Worm (Caenorhabditis elegans): Measurements from ENCODE around the gene pcs-1.

DNA sequence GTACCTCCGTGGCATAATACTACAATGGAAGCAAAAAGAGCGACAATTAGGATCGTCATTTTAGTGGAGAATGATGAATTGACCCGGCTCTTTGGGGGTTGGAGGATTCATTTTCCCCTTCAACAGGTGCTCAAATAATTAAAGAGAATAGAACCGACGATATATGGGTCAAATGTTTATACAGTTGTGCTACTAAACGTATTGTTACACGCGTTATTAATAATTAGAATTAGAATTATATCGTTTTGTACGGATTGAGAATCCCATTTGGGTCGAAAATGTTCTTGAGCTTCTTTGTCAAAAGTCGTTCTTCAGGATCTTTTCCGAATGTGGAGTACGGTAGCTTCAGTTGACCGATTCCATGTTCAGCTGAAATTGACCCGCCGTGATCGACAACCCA lies 38.8 kb downstream of the pcs-1 start, which contains the start of gene Y62F5A.9:
- TF ChIP-seq sea-1 (GFP tag; conservative IDR thresholded peaks at IDR 0.05): no peak
- TF ChIP-seq flt-1 (GFP tag; IDR thresholded peaks at IDR 0.05): no peak
- no peak for TF ChIP-seq tra-4 (tag; optimal IDR thresholded peaks at IDR 0.05)
- TF ChIP-seq pes-1 (GFP tag; IDR thresholded peaks at IDR 0.05): no peak
- TF ChIP-seq hmg-4 (GFP tag; optimal IDR thresholded peaks at IDR 0.05): no peak
- no peak for TF ChIP-seq ama-1 (optimal IDR thresholded peaks at IDR 0.05)
- TF ChIP-seq ceh-36 (tag; optimal IDR thresholded peaks at IDR 0.05): no peak
